Worm (Caenorhabditis elegans) whole organism, late embryonic: ENCODE results near the gene stau-1.

ENCODE experiments used
- ahr-1 ChIP-seq: sonication (generic microtip); optimal IDR thresholded peaks from 2 replicates; lab custom pipeline; 2016; ENCODE audit warnings: missing genetic modification characterization, missing compliant biosample characterization
- ceh-14 ChIP-seq: sonication (generic microtip); optimal IDR thresholded peaks from 2 replicates; lab custom pipeline; 2016; ENCODE audit warnings: missing genotype, missing genetic modification characterization, missing compliant biosample characterization
- ceh-19 ChIP-seq: fragments of 200-800 bp; sonication (Bioruptor generic); optimal IDR thresholded peaks from 2 replicates; lab custom pipeline; 2018; ENCODE audit warnings: mild to moderate bottlenecking, missing genetic modification characterization, missing compliant biosample characterization
- elt-2 ChIP-seq: sonication (generic microtip); optimal IDR thresholded peaks from 2 replicates; lab custom pipeline; 2016; ENCODE audit warnings: missing genetic modification reagents, missing genetic modification characterization, missing compliant biosample characterization
- ets-4 ChIP-seq: sonication (generic microtip); optimal IDR thresholded peaks from 2 replicates; lab custom pipeline; 2016; ENCODE audit warnings: missing genetic modification characterization, missing compliant biosample characterization
- fkh-10 ChIP-seq: fragments of 150-350 bp; optimal IDR thresholded peaks from 2 replicates; lab custom pipeline; 2014; ENCODE audit warnings: missing biosample characterization, missing genetic modification reagents, missing genetic modification characterization
- pha-2 ChIP-seq: sonication (generic microtip); optimal IDR thresholded peaks from 2 replicates; lab custom pipeline; 2017; ENCODE audit warnings: mild to moderate bottlenecking, missing genetic modification characterization, missing compliant biosample characterization
- rnt-1 ChIP-seq: sonication (generic microtip); optimal IDR thresholded peaks from 2 replicates; lab custom pipeline; 2016; ENCODE audit warnings: missing genetic modification characterization, missing compliant biosample characterization
- unc-55 ChIP-seq: sonication (generic microtip); optimal IDR thresholded peaks from 2 replicates; lab custom pipeline; 2017; ENCODE audit warnings: missing biosample characterization, missing genetic modification reagents, missing genetic modification characterization
- zip-5 ChIP-seq: sonication (generic microtip); optimal IDR thresholded peaks from 2 replicates; lab custom pipeline; 2016; ENCODE audit warnings: missing genetic modification characterization, missing compliant biosample characterization

DNA sequence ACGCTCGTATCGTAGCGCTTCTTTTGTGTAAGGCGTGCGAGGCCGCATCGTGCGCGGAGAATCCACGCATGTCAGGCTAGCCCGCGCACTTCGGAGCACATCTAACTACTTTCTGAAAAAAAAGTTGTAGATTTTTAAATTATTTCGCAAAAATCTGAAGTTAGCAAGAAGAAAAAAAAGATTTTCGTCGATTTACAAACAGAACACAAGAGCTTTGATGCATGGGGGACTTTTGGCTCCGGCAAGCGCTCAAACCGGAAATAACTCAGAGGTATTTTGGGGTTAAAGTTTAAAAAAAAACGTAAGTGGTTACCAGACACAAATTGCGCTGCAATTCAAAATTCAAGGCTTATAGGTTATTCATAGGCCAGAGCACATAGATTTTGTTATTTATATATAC lies 17.6 kb downstream of the stau-1 start, which contains the start of the genes F55A4.13 and nlf-1:
- no peak for TF ChIP-seq zip-5 (tag; lab: Kevin White, UChicago)
- no peak for TF ChIP-seq ahr-1 (tag; lab: Kevin White, UChicago)
- no peak for TF ChIP-seq pha-2 (tag; lab: Kevin White, UChicago)
- TF ChIP-seq fkh-10: no peak
- no peak for TF ChIP-seq elt-2 (tag; lab: Kevin White, UChicago)
- no peak for TF ChIP-seq ceh-19 (GFP tag; lab: Kevin White, UChicago)
- no peak for TF ChIP-seq ets-4 (tag; lab: Kevin White, UChicago)
- no peak for TF ChIP-seq unc-55
- no peak for TF ChIP-seq rnt-1 (tag; lab: Kevin White, UChicago)
- no peak for TF ChIP-seq ceh-14 (tag; lab: Kevin White, UChicago)
